Fruit fly (Drosophila melanogaster): ENCODE data around the gene Pgk.

DNA sequence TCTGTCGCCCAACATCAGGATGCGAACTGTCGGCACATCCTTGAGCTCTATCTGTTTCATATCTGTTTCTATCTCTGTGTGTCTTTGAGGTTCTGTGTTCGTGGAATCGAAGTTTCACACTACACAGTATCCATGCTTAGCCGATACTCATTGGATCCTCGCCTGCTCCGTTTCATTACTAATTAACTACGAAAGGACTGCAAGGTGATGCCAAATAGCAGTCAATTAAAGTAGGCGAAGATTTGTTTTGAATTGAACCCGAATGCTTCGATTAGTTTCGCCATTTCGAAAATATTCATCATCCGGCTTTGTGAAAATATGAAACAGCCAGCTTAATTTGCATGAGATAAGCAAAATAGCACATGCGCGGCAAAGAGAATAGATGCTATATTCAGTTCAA lies 18.8 kb upstream of the Pgk start, which contains the start of gene CG15399:
- TF ChIP-seq acj6 (GFP tag; optimal IDR thresholded peaks at IDR 0.05) (no peak), Ets96B (tag; optimal IDR thresholded peaks at IDR 0.05) (no peak), fkh (GFP tag; optimal IDR thresholded peaks at IDR 0.05) (no peak), CG6854 (GFP tag; optimal IDR thresholded peaks at IDR 0.05) (no peak), lz (GFP tag; optimal IDR thresholded peaks at IDR 0.05) (no peak), CG11294 (GFP tag; IDR thresholded peaks at IDR 0.05) (no peak), OdsH (GFP tag; optimal IDR thresholded peaks at IDR 0.05) (no peak), Met (GFP tag; optimal IDR thresholded peaks at IDR 0.05) (no peak), cyc (GFP tag; optimal IDR thresholded peaks at IDR 0.05) (no peak), Eip78C (GFP tag) (no peak), CG11902 (GFP tag; optimal IDR thresholded peaks at IDR 0.05) (no peak), CG3032 (tag; optimal IDR thresholded peaks at IDR 0.05) (no peak), topi (GFP tag; optimal IDR thresholded peaks at IDR 0.05) (no peak)

All from whole organism, prepupa.